Worm (Caenorhabditis elegans) whole organism, L2 larva: ENCODE results near the gene ZK856.4.

Source experiments
- ceh-82 ChIP-seq: fragments of 150-350 bp; optimal IDR thresholded peaks from 2 replicates; lab custom pipeline; 2014; ENCODE audit warnings: missing biosample characterization, missing genetic modification characterization
- fos-1 ChIP-seq: fragments of 150-350 bp; optimal IDR thresholded peaks from 2 replicates; lab custom pipeline; 2014; ENCODE audit warnings: missing biosample characterization, missing genetic modification characterization
- lin-13 ChIP-seq: fragments of 150-350 bp; optimal IDR thresholded peaks from 2 replicates; lab custom pipeline; 2014; ENCODE audit warnings: missing biosample characterization, missing genetic modification reagents, missing genetic modification characterization
- nhr-129 ChIP-seq: fragments of 150-350 bp; optimal IDR thresholded peaks from 2 replicates; lab custom pipeline; 2014; ENCODE audit warnings: missing biosample characterization, missing genetic modification characterization
- nhr-6 ChIP-seq: fragments of 150-350 bp; optimal IDR thresholded peaks from 2 replicates; lab custom pipeline; 2014; ENCODE audit warnings: missing biosample characterization, missing genetic modification characterization
- zag-1 ChIP-seq: fragments of 150-350 bp; optimal IDR thresholded peaks from 2 replicates; lab custom pipeline; 2014; ENCODE audit warnings: missing biosample characterization, missing genetic modification characterization
- ztf-11 ChIP-seq: sonication (generic microtip); optimal IDR thresholded peaks from 2 replicates; lab custom pipeline; 2017; ENCODE audit warnings: missing biosample characterization, missing genetic modification characterization

- TF ChIP-seq ceh-82 (tag; lab: Kevin White, UChicago), result no peak
- no peak for TF ChIP-seq nhr-6
- no peak for TF ChIP-seq fos-1 (tag; lab: Kevin White, UChicago)
- TF ChIP-seq nhr-129 (tag; lab: Kevin White, UChicago), result no peak
- TF ChIP-seq lin-13 (GFP tag; lab: Kevin White, UChicago), result no peak
- TF ChIP-seq ztf-11 (tag; lab: Kevin White, UChicago), result no peak
- TF ChIP-seq zag-1 (tag; lab: Kevin White, UChicago), result no peak
Observed at ce11 chrV:10229222-10229879, 46.3 kb downstream of the ZK856.4 start, which contains the start of the genes pyt-1 and fipr-7.
